Worm (Caenorhabditis elegans) whole organism, midembryonic: ENCODE results near the gene K08F4.3.

Experiments used
- T22C8.4 ChIP-seq: fragments of 200-800 bp; sonication (Bioruptor generic); IDR thresholded peaks from 2 replicates; pipeline ENCODE4 v1.3.6; 2022; ENCODE audit warnings: missing genetic modification characterization, missing compliant biosample characterization
- cog-1 ChIP-seq: sonication (generic microtip); optimal IDR thresholded peaks from 2 replicates; lab custom pipeline; 2016; ENCODE audit warnings: missing genetic modification characterization, missing compliant biosample characterization
- flt-1 ChIP-seq: fragments of 200-800 bp; sonication (Bioruptor generic); IDR thresholded peaks from 2 replicates; pipeline ENCODE4 v1.3.6; 2022; ENCODE audit warnings: missing genetic modification characterization, missing compliant biosample characterization
- klf-2 ChIP-seq: fragments of 200-800 bp; sonication (Bioruptor generic); conservative IDR thresholded peaks from 2 replicates; pipeline ENCODE4 v1.3.6; 2022; ENCODE audit warnings: missing genetic modification reagents, missing genetic modification characterization, missing compliant biosample characterization
- med-1 ChIP-seq: sonication (generic microtip); optimal IDR thresholded peaks from 2 replicates; lab custom pipeline; 2017; ENCODE audit warnings: missing genetic modification characterization, mild to moderate bottlenecking, missing compliant biosample characterization, antibody characterized with exemption, missing genetic modification reagents; ENCODE audit not compliant: insufficient read depth
- ref-1 ChIP-seq: fragments of 200-800 bp; sonication (Bioruptor generic); conservative IDR thresholded peaks from 2 replicates; pipeline ENCODE4 v1.3.6; 2022; ENCODE audit warnings: missing genetic modification reagents, missing genetic modification characterization, missing compliant biosample characterization
- tab-1 ChIP-seq: fragments of 200-800 bp; sonication (Bioruptor generic); IDR thresholded peaks from 2 replicates; pipeline ENCODE4 v1.3.6; 2022; ENCODE audit warnings: missing genetic modification characterization, missing compliant biosample characterization
- ztf-23 ChIP-seq: fragments of 200-800 bp; sonication (Bioruptor generic); IDR thresholded peaks from 2 replicates; pipeline ENCODE4 v1.3.6; 2022; ENCODE audit warnings: missing genetic modification reagents, missing genetic modification characterization, missing compliant biosample characterization
- ztf-29 ChIP-seq: fragments of 200-800 bp; sonication (Bioruptor generic); IDR thresholded peaks from 2 replicates; pipeline ENCODE4 v1.3.6; 2022; ENCODE audit warnings: missing genetic modification reagents, missing genetic modification characterization, missing compliant biosample characterization

- TF ChIP-seq klf-2 (no peak), ref-1 (no peak), med-1 (no peak), flt-1 (no peak), ztf-23 (GFP tag; lab: Robert Waterston, UW) (no peak), T22C8.4 (GFP tag; lab: Robert Waterston, UW) (no peak), ztf-29 (no peak), tab-1 (no peak), cog-1 (tag; lab: Kevin White, UChicago) (no peak)
Measured at ce11 chrIV:10141930-10142505, 13.0 kb downstream of the K08F4.3 start, which contains the start of the genes gst-2, gst-4 and dhs-12.
